Worm (Caenorhabditis elegans) whole organism, young adult: ENCODE results near the gene C02D5.4.

ENCODE experiments used
- F49E8.2 ChIP-seq: sonication (generic microtip); optimal IDR thresholded peaks from 3 replicates; lab custom pipeline; 2017; ENCODE audit warnings: missing genetic modification characterization, mild to moderate bottlenecking, missing compliant biosample characterization, antibody characterized with exemption, moderate library complexity; ENCODE audit not compliant: insufficient read depth
- ama-1 ChIP-seq, 3 experiments: fragments of 150-350 bp in 1 of 3; sonication (generic microtip) in 2 of 3; optimal IDR thresholded peaks; 2 replicates each; lab custom pipeline; 2014 to 2018; ENCODE audit warnings: missing biosample characterization in 2 of 3, missing genetic modification characterization in 2 of 3, missing genetic modification reagents in 2 of 3
- dpl-1 ChIP-seq: fragments of 150-350 bp; optimal IDR thresholded peaks from 2 replicates; lab custom pipeline; 2014; ENCODE audit warnings: missing biosample characterization, missing genetic modification reagents, missing genetic modification characterization
- ztf-6 ChIP-seq: fragments of 200-800 bp; sonication (Bioruptor generic); IDR thresholded peaks from 2 replicates; pipeline ENCODE4 v1.3.6; 2022; ENCODE audit warnings: missing genetic modification reagents, missing genetic modification characterization, missing compliant biosample characterization

DNA sequence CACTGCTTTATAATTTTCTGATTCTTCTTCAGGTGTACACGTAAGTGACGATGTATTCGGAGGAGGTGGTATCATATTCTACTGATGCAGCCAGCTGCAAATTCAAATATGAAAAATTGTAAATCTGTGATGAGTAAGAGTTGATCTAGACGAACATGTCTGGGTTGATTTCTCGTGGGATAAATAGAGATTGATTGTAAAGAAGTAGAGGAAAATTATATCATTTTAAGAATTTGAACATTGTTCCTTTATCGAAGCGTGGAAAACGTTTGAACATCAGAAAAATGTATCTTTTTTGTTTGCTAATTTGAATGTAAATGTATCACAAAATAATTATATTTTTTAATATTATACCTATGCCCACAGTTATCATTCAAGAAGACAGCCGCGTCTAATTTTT, 6.5 kb upstream of the C02D5.4 start, which contains the start of gene ZC21.6:
- TF ChIP-seq dpl-1 (GFP tag; lab: Kevin White, UChicago) (no peak), F49E8.2 (tag; lab: Kevin White, UChicago) (no peak), ama-1 (optimal IDR thresholded peaks at IDR 0.05; lab: Kevin White, UChicago) (no peak), ama-1 (GFP tag; optimal IDR thresholded peaks at IDR 0.05; lab: Kevin White, UChicago) (no peak), ztf-6 (GFP tag; lab: Robert Waterston, UW) (no peak)
